Worm (Caenorhabditis elegans) whole organism, mixed stage, embryonic: ENCODE measurements around the gene F58E6.5.

Source experiments
- elt-3 ChIP-seq: fragments of 150-350 bp; optimal IDR thresholded peaks from 2 replicates; lab custom pipeline; 2014; ENCODE audit warnings: missing biosample characterization, missing genetic modification characterization
- lin-13 ChIP-seq: fragments of 150-350 bp; optimal IDR thresholded peaks from 2 replicates; lab custom pipeline; 2014; ENCODE audit warnings: missing biosample characterization, missing genetic modification characterization
- lsy-2 ChIP-seq: fragments of 150-350 bp; optimal IDR thresholded peaks from 2 replicates; lab custom pipeline; 2014; ENCODE audit warnings: missing biosample characterization, missing genetic modification characterization
- mls-2 ChIP-seq: sonication (generic microtip); optimal IDR thresholded peaks from 2 replicates; lab custom pipeline; 2016; ENCODE audit warnings: mild to moderate bottlenecking, missing genetic modification characterization, moderate library complexity, missing compliant biosample characterization
- nhr-76 ChIP-seq: sonication (generic microtip); optimal IDR thresholded peaks from 2 replicates; lab custom pipeline; 2017; ENCODE audit warnings: missing biosample characterization, missing genetic modification characterization
- sem-2 ChIP-seq: fragments of 200-800 bp; sonication (Bioruptor generic); optimal IDR thresholded peaks from 2 replicates; lab custom pipeline; 2018; ENCODE audit warnings: mild to moderate bottlenecking, missing genetic modification characterization, missing compliant biosample characterization
- snpc-4 ChIP-seq: fragments of 150-350 bp; optimal IDR thresholded peaks from 2 replicates; lab custom pipeline; 2014; ENCODE audit warnings: missing biosample characterization, missing genetic modification characterization
- tbx-8 ChIP-seq: fragments of 200-800 bp; sonication (Bioruptor generic); optimal IDR thresholded peaks from 2 replicates; lab custom pipeline; 2018; ENCODE audit warnings: mild to moderate bottlenecking, missing genetic modification characterization, moderate library complexity, missing compliant biosample characterization
- unc-39 ChIP-seq: fragments of 150-350 bp; optimal IDR thresholded peaks from 2 replicates; lab custom pipeline; 2014; ENCODE audit warnings: missing biosample characterization, missing genetic modification characterization

DNA sequence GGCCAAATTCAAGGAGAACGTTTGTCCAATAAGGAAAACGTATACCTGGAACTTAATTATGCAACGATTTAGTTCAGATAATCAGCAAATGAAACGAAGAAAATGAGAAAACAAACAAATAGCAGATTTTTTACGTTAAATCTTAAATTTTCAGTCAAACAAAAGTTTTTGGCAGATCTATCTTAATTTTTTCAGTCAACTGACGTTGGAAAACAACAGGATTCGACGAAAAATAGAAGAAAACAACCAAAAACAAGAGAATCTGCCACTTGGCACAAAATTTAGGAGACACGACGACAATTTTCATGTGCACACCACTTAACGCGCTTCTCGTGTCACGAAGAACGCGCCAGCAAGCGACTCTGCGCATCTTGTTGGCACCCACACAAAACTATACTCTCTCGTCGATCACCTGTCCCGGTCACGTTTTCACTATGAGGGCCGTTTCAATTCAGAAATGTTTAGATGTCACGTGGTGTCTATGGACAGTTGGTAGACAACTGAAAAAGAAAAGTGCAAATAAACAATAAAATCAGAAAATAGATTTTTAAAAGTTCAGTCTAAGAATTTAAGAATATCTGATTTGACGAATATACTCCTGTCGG, 35.4 kb upstream of the F58E6.5 start, which contains the start of gene ztf-7:
- TF ChIP-seq lin-13 (tag; lab: Kevin White, UChicago) (peak; percentile 84), elt-3 (tag; lab: Kevin White, UChicago) (no peak), nhr-76 (tag; lab: Kevin White, UChicago) (no peak), tbx-8 (GFP tag; lab: Kevin White, UChicago) (no peak), lsy-2 (tag; lab: Kevin White, UChicago) (no peak), sem-2 (GFP tag; lab: Kevin White, UChicago) (no peak), mls-2 (tag; lab: Kevin White, UChicago) (no peak), unc-39 (no peak), snpc-4 (no peak)
